Worm (Caenorhabditis elegans): ENCODE results near the gene rpac-40.

ce11 chrV:4216902-4217301 lies 17.6 kb downstream of the rpac-40 start:
- TF ChIP-seq elt-2 (tag; optimal IDR thresholded peaks at IDR 0.05) (no peak), fos-1 (tag; optimal IDR thresholded peaks at IDR 0.05) (no peak), mdl-1 (tag; optimal IDR thresholded peaks at IDR 0.05) (no peak), pha-4 (tag; optimal IDR thresholded peaks at IDR 0.05) (no peak), sea-2 (GFP tag; optimal IDR thresholded peaks at IDR 0.05) (no peak)
